Fruit fly (Drosophila melanogaster) Kc167 (cell line): ENCODE measurements around the gene bam.

Experiments used
- psq ChIP-seq: fragments of >200 bp; optimal IDR thresholded peaks from 2 replicates; lab custom pipeline; 2017; ENCODE audit warnings: missing external identifiers
- ttk ChIP-seq: sonication (Bioruptor generic); optimal IDR thresholded peaks from 2 replicates; lab custom pipeline; 2017; ENCODE audit warnings: missing external identifiers

DNA sequence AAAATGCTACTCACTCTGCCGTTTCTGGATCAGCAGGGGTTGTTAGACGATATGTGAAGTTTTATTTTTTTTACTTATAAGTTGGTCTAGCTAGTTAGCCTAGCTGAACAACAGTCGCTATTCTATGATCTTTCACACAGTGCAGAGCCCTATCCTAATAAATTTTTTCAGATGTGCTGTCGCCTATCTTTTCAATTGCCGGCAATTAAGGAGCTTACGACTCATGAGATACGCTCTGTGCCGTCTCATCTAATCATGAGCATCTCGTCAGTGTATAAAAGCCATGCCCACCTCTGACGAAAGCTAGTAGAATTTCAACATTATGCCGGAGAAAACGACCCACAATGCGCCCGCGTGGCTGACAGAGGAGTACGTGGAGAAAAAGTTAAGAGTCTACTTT, 25.0 kb upstream of the bam start, which contains the start of the genes CG11889 and CG11891:
- no peak for TF ChIP-seq psq (lab: Kevin White, UChicago)
- TF ChIP-seq ttk = no peak
